Fruit fly (Drosophila melanogaster) whole organism, embryonic: ENCODE data around the gene CG8128.

Source experiments
- CG10209 ChIP-seq: fragments of 200-800 bp; sonication (Bioruptor generic); optimal IDR thresholded peaks from 3 replicates; lab custom pipeline; 2017; ENCODE audit warnings: missing biosample characterization, mild to moderate bottlenecking, missing genetic modification characterization, missing genetic modification reagents
- CG10654 ChIP-seq: fragments of 200-800 bp; sonication (Bioruptor generic); optimal IDR thresholded peaks from 2 replicates; lab custom pipeline; 2016; ENCODE audit warnings: missing biosample characterization, missing genetic modification characterization
- CG11093 ChIP-seq: fragments of 200-800 bp; sonication (Bioruptor generic); IDR thresholded peaks from 3 replicates; pipeline ENCODE4 v1.3.6; 2022; ENCODE audit warnings: missing biosample characterization, missing genetic modification characterization
- CG11696 ChIP-seq: fragments of 200-800 bp; sonication (Bioruptor generic); IDR thresholded peaks from 2 replicates; pipeline ENCODE4 v1.3.6; 2022; ENCODE audit warnings: missing biosample characterization, missing genetic modification characterization
- CG12236 ChIP-seq: fragments of 200-800 bp; sonication (Bioruptor generic); optimal IDR thresholded peaks from 2 replicates; lab custom pipeline; 2016; ENCODE audit warnings: missing biosample characterization, missing genetic modification characterization
- CG12659 ChIP-seq: fragments of 200-800 bp; sonication (Bioruptor generic); optimal IDR thresholded peaks from 3 replicates; lab custom pipeline; 2017; ENCODE audit warnings: mild to moderate bottlenecking, missing biosample characterization, missing genetic modification reagents, missing genetic modification characterization
- CG14965 ChIP-seq: fragments of 200-800 bp; sonication (Bioruptor generic); optimal IDR thresholded peaks from 2 replicates; lab custom pipeline; 2016; ENCODE audit warnings: missing biosample characterization, missing genetic modification characterization, borderline replicate concordance
- CG15479 ChIP-seq: fragments of 200-800 bp; sonication (Bioruptor generic); optimal IDR thresholded peaks from 3 replicates; lab custom pipeline; 2019; ENCODE audit warnings: missing biosample characterization, mild to moderate bottlenecking, missing genetic modification characterization, moderate library complexity
- CG17385 ChIP-seq: fragments of 200-800 bp; sonication (Bioruptor generic); optimal IDR thresholded peaks from 3 replicates; lab custom pipeline; 2018; ENCODE audit warnings: missing biosample characterization, mild to moderate bottlenecking, missing genetic modification characterization
- CG17802 ChIP-seq: fragments of 200-800 bp; sonication (Bioruptor generic); optimal IDR thresholded peaks from 2 replicates; lab custom pipeline; 2018; ENCODE audit warnings: missing biosample characterization, mild to moderate bottlenecking, missing genetic modification characterization, moderate library complexity
- CG17829 ChIP-seq: fragments of 200-800 bp; optimal IDR thresholded peaks from 2 replicates; lab custom pipeline; 2019; ENCODE audit warnings: missing biosample characterization, mild to moderate bottlenecking, missing genetic modification characterization, moderate library complexity
- CG3065 ChIP-seq: fragments of 200-800 bp; sonication (Bioruptor generic); optimal IDR thresholded peaks from 2 replicates; lab custom pipeline; 2016; ENCODE audit warnings: missing biosample characterization, missing genetic modification characterization
- CG32767 ChIP-seq: fragments of 200-800 bp; sonication (Bioruptor generic); IDR thresholded peaks from 2 replicates; pipeline ENCODE4 v1.3.6; 2022; ENCODE audit warnings: missing biosample characterization, missing genetic modification characterization
- CG3847 ChIP-seq: fragments of 200-800 bp; sonication (Bioruptor generic); IDR thresholded peaks from 2 replicates; pipeline ENCODE4 v1.3.6; 2022; ENCODE audit warnings: missing biosample characterization, missing genetic modification characterization
- CG4617 ChIP-seq: fragments of 200-800 bp; sonication (Bioruptor generic); optimal IDR thresholded peaks from 3 replicates; lab custom pipeline; 2016; ENCODE audit warnings: missing biosample characterization, missing genetic modification characterization, borderline replicate concordance
- CG5180 ChIP-seq: fragments of 200-800 bp; sonication (Bioruptor generic); optimal IDR thresholded peaks from 3 replicates; lab custom pipeline; 2017; ENCODE audit warnings: missing biosample characterization, missing genetic modification characterization, mild to moderate bottlenecking, moderate library complexity, missing genetic modification reagents
- CG5953 ChIP-seq: fragments of 200-800 bp; sonication (Bioruptor generic); IDR thresholded peaks from 2 replicates; pipeline ENCODE4 v1.3.6; 2022; ENCODE audit warnings: missing biosample characterization, missing genetic modification characterization
- CG9727 ChIP-seq: fragments of 200-800 bp; sonication (Bioruptor generic); optimal IDR thresholded peaks from 3 replicates; lab custom pipeline; 2017; ENCODE audit warnings: missing biosample characterization, mild to moderate bottlenecking, missing genetic modification characterization
- Dek ChIP-seq: fragments of 200-800 bp; sonication (Bioruptor generic); optimal IDR thresholded peaks from 3 replicates; lab custom pipeline; 2019; ENCODE audit warnings: missing biosample characterization, mild to moderate bottlenecking, missing genetic modification characterization, moderate library complexity
- Doc3 ChIP-seq: fragments of 200-800 bp; sonication (Bioruptor generic); IDR thresholded peaks from 3 replicates; pipeline ENCODE4 v1.3.6; 2022; ENCODE audit warnings: missing biosample characterization, missing genetic modification characterization; ENCODE audit not compliant: partially characterized antibody
- Fer3 ChIP-seq: fragments of 200-800 bp; sonication (Bioruptor generic); optimal IDR thresholded peaks from 2 replicates; lab custom pipeline; 2018; ENCODE audit warnings: missing biosample characterization, mild to moderate bottlenecking, missing genetic modification characterization, moderate library complexity
- H15 ChIP-seq: fragments of 200-800 bp; sonication (Bioruptor generic); IDR thresholded peaks from 3 replicates; pipeline ENCODE4 v1.3.6; 2022; ENCODE audit warnings: missing biosample characterization, missing genetic modification characterization
- H2.0 ChIP-seq: fragments of 200-800 bp; sonication (Bioruptor generic); IDR thresholded peaks from 2 replicates; pipeline ENCODE4 v1.3.6; 2022; ENCODE audit warnings: missing biosample characterization, missing genetic modification characterization
- Neu2 ChIP-seq: fragments of 200-800 bp; sonication (Bioruptor generic); optimal IDR thresholded peaks from 3 replicates; lab custom pipeline; 2016; ENCODE audit warnings: missing biosample characterization, missing genetic modification characterization, borderline replicate concordance
- Scr ChIP-seq: fragments of 200-800 bp; sonication (Bioruptor generic); IDR thresholded peaks from 2 replicates; pipeline ENCODE4 v1.3.6; 2022; ENCODE audit warnings: missing biosample characterization, missing genetic modification characterization; ENCODE audit not compliant: partially characterized antibody
- Stat92E ChIP-seq, 3 experiments: fragments of >200 bp in 2 of 3; fragments of 200-800 bp in 1 of 3; sonication (Bioruptor generic) in 1 of 3; optimal IDR thresholded peaks; 2 replicates each; lab custom pipeline; 2017 to 2019; ENCODE audit warnings: missing biosample characterization in 3 of 3, missing genetic modification characterization in 3 of 3, mild to moderate bottlenecking in 1 of 3, moderate library complexity in 1 of 3
- amos ChIP-seq: fragments of 200-800 bp; sonication (Bioruptor generic); IDR thresholded peaks from 2 replicates; pipeline ENCODE4 v1.3.6; 2022; ENCODE audit warnings: missing biosample characterization, missing genetic modification characterization; ENCODE audit not compliant: partially characterized antibody
- fu2 ChIP-seq: fragments of 200-800 bp; sonication (Bioruptor generic); optimal IDR thresholded peaks from 2 replicates; lab custom pipeline; 2016; ENCODE audit warnings: missing biosample characterization, missing genetic modification characterization
- gcm2 ChIP-seq: fragments of 200-800 bp; sonication (Bioruptor generic); optimal IDR thresholded peaks from 2 replicates; lab custom pipeline; 2016; ENCODE audit warnings: missing biosample characterization, missing genetic modification characterization
- gfzf ChIP-seq: fragments of 200-800 bp; sonication (Bioruptor generic); optimal IDR thresholded peaks from 2 replicates; lab custom pipeline; 2016; ENCODE audit warnings: missing biosample characterization, mild to moderate bottlenecking, missing genetic modification characterization, moderate library complexity
- ind ChIP-seq: fragments of 200-800 bp; sonication (Bioruptor generic); optimal IDR thresholded peaks from 3 replicates; lab custom pipeline; 2016; ENCODE audit warnings: missing biosample characterization, missing genetic modification characterization
- insv ChIP-seq, 2 experiments: fragments of 200-800 bp; sonication (Bioruptor generic); optimal IDR thresholded peaks; 3 replicates each; lab custom pipeline; 2016 to 2018; ENCODE audit warnings: missing biosample characterization in 2 of 2, missing genetic modification characterization in 2 of 2
- lbe ChIP-seq: fragments of 200-800 bp; sonication (Bioruptor generic); optimal IDR thresholded peaks from 2 replicates; lab custom pipeline; 2016; ENCODE audit warnings: missing biosample characterization, mild to moderate bottlenecking, missing genetic modification characterization
- mld ChIP-seq: fragments of 200-800 bp; sonication (Bioruptor generic); IDR thresholded peaks from 3 replicates; pipeline ENCODE4 v1.3.6; 2022; ENCODE audit warnings: missing biosample characterization, missing genetic modification characterization; ENCODE audit not compliant: partially characterized antibody
- pb ChIP-seq: fragments of 200-800 bp; sonication (Bioruptor generic); optimal IDR thresholded peaks from 3 replicates; lab custom pipeline; 2016; ENCODE audit warnings: missing biosample characterization, missing genetic modification characterization
- pho ChIP-seq: fragments of 200-800 bp; sonication (Bioruptor generic); optimal IDR thresholded peaks from 2 replicates; lab custom pipeline; 2016; ENCODE audit warnings: missing biosample characterization, missing genetic modification characterization
- shn ChIP-seq: fragments of 200-800 bp; sonication (Bioruptor generic); optimal IDR thresholded peaks from 3 replicates; lab custom pipeline; 2016; ENCODE audit warnings: missing biosample characterization, missing genetic modification characterization
- unc-4 ChIP-seq: fragments of 200-800 bp; sonication (Bioruptor generic); IDR thresholded peaks from 2 replicates; pipeline ENCODE4 v1.3.6; 2022; ENCODE audit warnings: missing biosample characterization, missing genetic modification characterization; ENCODE audit not compliant: partially characterized antibody
- vvl ChIP-seq: fragments of 200-800 bp; sonication (Bioruptor generic); IDR thresholded peaks from 2 replicates; pipeline ENCODE4 v1.3.6; 2022; ENCODE audit warnings: missing biosample characterization, missing genetic modification characterization

The CG8128 gene

DNA sequence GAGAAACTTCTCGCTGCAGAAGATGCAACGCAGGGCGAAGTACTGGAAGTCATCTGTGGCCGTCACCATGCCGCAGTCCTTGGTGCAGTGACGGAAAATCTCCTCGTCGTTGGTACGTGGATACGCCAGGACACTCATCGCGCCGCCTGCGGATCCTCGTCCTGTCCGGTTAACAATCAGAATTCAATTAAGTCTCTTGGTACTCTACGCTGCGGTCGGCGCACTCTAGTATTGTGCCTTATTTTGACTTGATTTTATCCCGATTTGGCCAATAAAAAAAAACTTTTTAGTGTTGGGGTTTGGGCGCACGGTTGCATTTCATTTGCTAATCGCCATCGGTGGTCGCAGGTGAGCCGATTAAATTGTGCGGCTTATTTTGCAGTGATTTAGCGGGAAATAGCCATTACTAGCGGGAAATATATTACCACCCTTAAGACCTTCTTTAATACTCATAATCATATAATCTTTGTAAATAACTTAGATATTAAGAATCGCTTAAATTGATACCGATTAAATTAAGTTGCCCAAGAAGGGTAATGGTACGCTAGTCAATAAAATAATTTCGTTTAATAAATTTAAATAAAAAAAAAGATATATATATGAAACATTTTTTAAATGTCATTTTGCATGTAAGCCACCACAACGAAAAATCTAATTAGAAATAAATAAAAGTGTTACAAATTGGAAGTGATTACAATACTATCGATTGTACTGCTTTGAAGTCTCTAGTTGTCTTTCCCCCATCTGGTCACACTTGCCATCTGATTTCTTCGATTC lies 48.8 kb downstream of the CG8128 start, which contains the start of the genes CG8944 and CCT6 (continued):
- TF ChIP-seq shn (GFP tag; lab: Kevin White, UChicago) (no peak), H2.0 (GFP tag; lab: Robert Waterston, UW) (no peak), CG11093 (GFP tag; lab: Robert Waterston, UW) (no peak), ind (GFP tag; lab: Kevin White, UChicago) (peak; percentile 20), mld (GFP tag; lab: Robert Waterston, UW) (no peak), CG3847 (GFP tag; lab: Robert Waterston, UW) (0 out of 2 replicates have a peak, but pooled peaks have one; percentile 4), CG12236 (GFP tag; lab: Kevin White, UChicago) (no peak), CG17802 (no peak), fu2 (no peak), CG4617 (peak; percentile 21), amos (GFP tag; lab: Robert Waterston, UW) (peak; percentile 49), CG10209 (no peak), CG17385 (GFP tag; lab: Kevin White, UChicago) (no peak), CG5953 (GFP tag; lab: Robert Waterston, UW) (no peak), pho (no peak), vvl (GFP tag; lab: Robert Waterston, UW) (no peak), lbe (no peak), Scr (GFP tag; lab: Robert Waterston, UW) (peak; percentile 57), CG32767 (GFP tag; lab: Robert Waterston, UW) (no peak), CG5180 (GFP tag; lab: Kevin White, UChicago) (no peak), unc-4 (peak; percentile 18; the same call in 1 of the 2 replicates), pb (GFP tag; lab: Kevin White, UChicago) (no peak), Doc3 (GFP tag; lab: Robert Waterston, UW) (0 out of 3 replicates have a peak, but pooled peaks have one; percentile 31), CG9727 (no peak), Fer3 (no peak), Stat92E (GFP tag; optimal IDR thresholded peaks at IDR 0.05; lab: Kevin White, UChicago) (no peak), CG17829 (tag; lab: Kevin White, UChicago) (peak; percentile 22), CG14965 (GFP tag; lab: Kevin White, UChicago) (no peak), Dek (tag; lab: Kevin White, UChicago) (no peak), CG3065 (GFP tag; lab: Kevin White, UChicago) (no peak), Neu2 (GFP tag; lab: Kevin White, UChicago) (no peak), gfzf (GFP tag; lab: Kevin White, UChicago) (peak; percentile 45), CG12659 (GFP tag; lab: Kevin White, UChicago) (peak; percentile 18), CG10654 (GFP tag; lab: Kevin White, UChicago) (no peak), gcm2 (GFP tag; lab: Kevin White, UChicago) (no peak), insv (GFP tag; optimal IDR thresholded peaks at IDR 0.05; lab: Kevin White, UChicago) (peak in 1 of 2 experiments; percentile 93), CG11696 (GFP tag; lab: Robert Waterston, UW) (no peak), H15 (GFP tag; lab: Robert Waterston, UW) (no peak), CG15479 (GFP tag; lab: Kevin White, UChicago) (no peak)
